Worm (Caenorhabditis elegans): ENCODE data around the gene parg-1.

The parg-1 gene

DNA sequence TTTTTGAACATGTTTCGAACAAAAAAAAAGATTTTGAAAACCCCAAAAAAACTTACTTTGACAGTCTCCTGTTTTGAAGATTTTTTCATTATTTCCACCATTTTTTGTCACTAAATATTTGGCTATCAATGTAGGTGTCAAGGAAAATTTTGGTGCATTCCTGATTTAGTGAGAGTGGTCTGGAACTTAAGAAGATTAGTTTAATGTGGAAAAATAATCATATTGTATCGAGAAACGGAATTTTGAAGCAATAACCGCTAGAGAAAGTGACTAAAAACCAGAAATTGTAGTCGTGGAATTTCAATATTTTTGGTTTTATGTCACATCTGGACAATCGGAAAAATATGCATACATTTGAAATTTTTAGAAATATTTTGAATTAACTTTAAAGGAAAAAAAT, 15.8 kb downstream of the parg-1 start, which contains the start of the genes F20C5.11 and klp-11:
Gene F20C5.11, minus strand, starts transcription at position 101 of the 400 bp plus-strand sequence.
Gene klp-11, minus strand, starts transcription at position 171 of the 400 bp plus-strand sequence.
- no peak for TF ChIP-seq ttx-3 (tag; optimal IDR thresholded peaks at IDR 0.05)
- TF ChIP-seq elt-2 (tag; optimal IDR thresholded peaks at IDR 0.05) = no peak
- TF ChIP-seq tbx-7 (tag; optimal IDR thresholded peaks at IDR 0.05) = no peak
- no peak for TF ChIP-seq C08G9.2 (tag; optimal IDR thresholded peaks at IDR 0.05)
- no peak for TF ChIP-seq ceh-22 (tag; optimal IDR thresholded peaks at IDR 0.05)
- no peak for TF ChIP-seq ztf-16 (tag; optimal IDR thresholded peaks at IDR 0.05)
- TF ChIP-seq sdc-2 (tag; optimal IDR thresholded peaks at IDR 0.05) = no peak
- no peak for TF ChIP-seq C38D4.7 (GFP tag; optimal IDR thresholded peaks at IDR 0.05)
- TF ChIP-seq hlh-8 (tag; optimal IDR thresholded peaks at IDR 0.05) = no peak
- no peak for TF ChIP-seq mec-3 (tag; optimal IDR thresholded peaks at IDR 0.05; ENCODE audit: borderline replicate concordance)
- TF ChIP-seq lin-11 (tag; optimal IDR thresholded peaks at IDR 0.05) = no peak
- no peak for TF ChIP-seq gmeb-2 (tag; optimal IDR thresholded peaks at IDR 0.05)
- TF ChIP-seq unc-42 (tag; optimal IDR thresholded peaks at IDR 0.05) = no peak
- TF ChIP-seq sox-4 (tag; optimal IDR thresholded peaks at IDR 0.05) = no peak
- TF ChIP-seq pag-3 (tag; optimal IDR thresholded peaks at IDR 0.05; ENCODE audit: borderline replicate concordance) = no peak

DNA sequence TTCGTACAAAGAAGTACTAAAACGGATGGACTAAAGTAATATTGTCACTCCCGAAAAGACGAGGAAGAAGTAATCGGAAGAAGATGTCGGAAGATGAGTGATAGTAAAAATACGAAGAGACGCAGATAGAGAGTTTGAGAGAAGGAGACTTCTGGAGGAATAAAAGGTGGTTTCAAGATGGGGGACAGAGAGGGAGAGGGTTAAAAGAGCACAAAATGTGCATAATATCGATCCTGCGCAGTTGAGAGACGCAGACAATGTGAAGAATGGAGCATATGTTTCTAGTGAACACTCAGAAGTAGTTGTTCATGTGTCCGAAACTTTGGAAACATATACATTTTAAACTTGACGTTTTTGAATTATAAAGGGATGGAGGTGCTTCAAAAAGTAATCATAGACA, 16.4 kb downstream of the parg-1 start:
- TF ChIP-seq pag-3 (tag; optimal IDR thresholded peaks at IDR 0.05; ENCODE audit: borderline replicate concordance) (no peak), tbx-2 (tag; optimal IDR thresholded peaks at IDR 0.05) (peak; percentile 44), fkh-6 (tag; optimal IDR thresholded peaks at IDR 0.05) (no peak), unc-3 (GFP tag; conservative IDR thresholded peaks at IDR 0.05) (no peak), unc-3 (tag; optimal IDR thresholded peaks at IDR 0.05) (no peak), C08G9.2 (tag; optimal IDR thresholded peaks at IDR 0.05) (no peak), pha-2 (tag; optimal IDR thresholded peaks at IDR 0.05) (no peak), ceh-31 (tag; optimal IDR thresholded peaks at IDR 0.05) (peak; percentile 82), unc-42 (tag; optimal IDR thresholded peaks at IDR 0.05) (peak; percentile 84), hlh-15 (tag; optimal IDR thresholded peaks at IDR 0.05) (no peak), ceh-18 (tag; optimal IDR thresholded peaks at IDR 0.05) (peak; percentile 20), pat-9 (tag; optimal IDR thresholded peaks at IDR 0.05) (no peak), fax-1 (tag; optimal IDR thresholded peaks at IDR 0.05) (no peak), ceh-34 (tag; optimal IDR thresholded peaks at IDR 0.05) (peak; percentile 49), gmeb-2 (tag; optimal IDR thresholded peaks at IDR 0.05) (no peak), nhr-11 (tag; optimal IDR thresholded peaks at IDR 0.05) (no peak), ahr-1 (tag; optimal IDR thresholded peaks at IDR 0.05) (no peak), nfya-1 (tag; optimal IDR thresholded peaks at IDR 0.05) (peak; percentile 52), elt-4 (tag; optimal IDR thresholded peaks at IDR 0.05) (no peak), ceh-48 (tag; optimal IDR thresholded peaks at IDR 0.05) (peak; percentile 92), hlh-6 (tag; optimal IDR thresholded peaks at IDR 0.05) (no peak), ceh-24 (tag; optimal IDR thresholded peaks at IDR 0.05) (no peak), dve-1 (tag; optimal IDR thresholded peaks at IDR 0.05) (no peak), mec-3 (tag; optimal IDR thresholded peaks at IDR 0.05; ENCODE audit: borderline replicate concordance) (no peak), odd-2 (tag; optimal IDR thresholded peaks at IDR 0.05) (no peak), lin-11 (tag; optimal IDR thresholded peaks at IDR 0.05) (no peak), pha-4 (tag; optimal IDR thresholded peaks at IDR 0.05) (no peak), lim-6 (tag; optimal IDR thresholded peaks at IDR 0.05) (no peak), hlh-8 (tag; optimal IDR thresholded peaks at IDR 0.05) (peak; percentile 69)

DNA sequence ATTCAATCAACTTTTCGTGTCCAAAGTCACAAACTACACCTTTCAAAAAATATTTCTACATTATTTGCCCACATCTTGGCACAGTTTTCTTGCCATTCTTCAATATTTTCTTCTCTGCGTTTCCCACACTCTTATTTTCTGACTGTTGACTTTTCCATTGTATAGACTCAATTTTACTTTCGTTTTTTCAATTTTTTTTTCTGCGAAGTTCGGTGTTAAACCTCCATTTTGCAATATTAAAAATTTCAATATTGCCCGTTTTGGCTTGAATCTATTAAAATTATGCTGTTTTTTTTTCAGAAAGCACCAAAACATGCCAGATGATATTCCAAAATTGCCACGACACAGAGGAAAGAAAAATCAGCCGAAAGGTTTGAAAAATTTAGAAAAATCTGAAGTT, 18.5 kb downstream of the parg-1 start, which contains the start of gene cdc-50.B:
Gene cdc-50.B, plus strand, starts transcription at position 301 of the 400 bp plus-strand sequence.
- TF ChIP-seq che-1 (tag; optimal IDR thresholded peaks at IDR 0.05) = no peak
- no peak for TF ChIP-seq K02D7.2 (tag; optimal IDR thresholded peaks at IDR 0.05)
- TF ChIP-seq ceh-31 (tag; optimal IDR thresholded peaks at IDR 0.05) = no peak
- no peak for TF ChIP-seq pha-4 (tag; optimal IDR thresholded peaks at IDR 0.05)
- TF ChIP-seq ceh-30 (tag; optimal IDR thresholded peaks at IDR 0.05) = no peak
- TF ChIP-seq ref-2 (tag; optimal IDR thresholded peaks at IDR 0.05) = no peak
- TF ChIP-seq unc-86 (tag; optimal IDR thresholded peaks at IDR 0.05) = no peak
